Worm (Caenorhabditis elegans) whole organism, L3 larva: Measurements from ENCODE around the gene K09C6.9.
A peak's percentile ranks its signal among the peaks of the same experiment; 100 is the strongest.

Source experiments
- ZK546.5 ChIP-seq: sonication (generic microtip); optimal IDR thresholded peaks from 2 replicates; lab custom pipeline; 2017; ENCODE audit warnings: missing biosample characterization, missing genetic modification characterization
- ama-1 ChIP-seq: fragments of 150-350 bp; optimal IDR thresholded peaks from 2 replicates; lab custom pipeline; 2018
- ceh-16 ChIP-seq: sonication (generic microtip); optimal IDR thresholded peaks from 2 replicates; lab custom pipeline; 2017; ENCODE audit warnings: missing biosample characterization, missing genetic modification characterization
- ceh-28 ChIP-seq: fragments of 150-350 bp; optimal IDR thresholded peaks from 2 replicates; lab custom pipeline; 2014; ENCODE audit warnings: missing biosample characterization, missing genetic modification reagents, missing genetic modification characterization
- ceh-82 ChIP-seq: fragments of 150-350 bp; optimal IDR thresholded peaks from 2 replicates; lab custom pipeline; 2014; ENCODE audit warnings: missing biosample characterization, missing genetic modification characterization
- egl-27 ChIP-seq: sonication (generic microtip); optimal IDR thresholded peaks from 4 replicates; lab custom pipeline; 2017; ENCODE audit warnings: missing biosample characterization, missing genetic modification reagents, missing genetic modification characterization
- egl-5 ChIP-seq: fragments of 150-350 bp; optimal IDR thresholded peaks from 2 replicates; lab custom pipeline; 2017; ENCODE audit warnings: missing biosample characterization, missing genetic modification reagents, missing genetic modification characterization, inconsistent platforms
- elt-1 ChIP-seq: fragments of 150-350 bp; optimal IDR thresholded peaks from 2 replicates; lab custom pipeline; 2014; ENCODE audit warnings: missing biosample characterization, missing genetic modification characterization
- elt-3 ChIP-seq, 3 experiments: fragments of 150-350 bp in 1 of 3; sonication (generic microtip) in 2 of 3; optimal IDR thresholded peaks; 2 replicates in 2 of 3; 4 replicates in 1 of 3; lab custom pipeline; 2014 to 2017; ENCODE audit warnings: missing biosample characterization in 3 of 3, missing genetic modification characterization in 3 of 3
- eor-1 ChIP-seq, 2 experiments: fragments of 150-350 bp; optimal IDR thresholded peaks; 2 replicates each; lab custom pipeline; 2014 to 2018; ENCODE audit warnings: missing biosample characterization in 2 of 2, missing genetic modification characterization in 2 of 2
- fkh-10 ChIP-seq: sonication (generic microtip); optimal IDR thresholded peaks from 2 replicates; lab custom pipeline; 2017; ENCODE audit warnings: missing biosample characterization, missing genetic modification reagents, missing genetic modification characterization
- fkh-2 ChIP-seq: fragments of 150-350 bp; optimal IDR thresholded peaks from 2 replicates; lab custom pipeline; 2014; ENCODE audit warnings: missing biosample characterization, missing genetic modification reagents, missing genetic modification characterization
- fos-1 ChIP-seq: fragments of 150-350 bp; optimal IDR thresholded peaks from 2 replicates; lab custom pipeline; 2014; ENCODE audit warnings: missing biosample characterization, missing genetic modification characterization
- hmg-11 ChIP-seq: sonication (generic microtip); optimal IDR thresholded peaks from 2 replicates; lab custom pipeline; 2016; ENCODE audit warnings: missing genetic modification characterization, missing compliant biosample characterization
- lin-15B ChIP-seq: fragments of 150-350 bp; optimal IDR thresholded peaks from 2 replicates; lab custom pipeline; 2014; ENCODE audit warnings: missing biosample characterization, missing genetic modification characterization
- mdl-1 ChIP-seq: fragments of 150-350 bp; optimal IDR thresholded peaks from 2 replicates; lab custom pipeline; 2014; ENCODE audit warnings: missing biosample characterization, missing genetic modification characterization
- mml-1 ChIP-seq: fragments of 150-350 bp; sonication (generic microtip); optimal IDR thresholded peaks from 3 replicates; lab custom pipeline; 2014; ENCODE audit warnings: missing biosample characterization, missing genetic modification characterization
- nfya-1 ChIP-seq: sonication (generic microtip); optimal IDR thresholded peaks from 2 replicates; lab custom pipeline; 2017; ENCODE audit warnings: missing genetic modification characterization, mild to moderate bottlenecking, missing compliant biosample characterization, antibody characterized with exemption, moderate library complexity; ENCODE audit not compliant: insufficient read depth
- nhr-11 ChIP-seq: fragments of 150-350 bp; optimal IDR thresholded peaks from 2 replicates; lab custom pipeline; 2014; ENCODE audit warnings: missing biosample characterization, missing genetic modification characterization
- nhr-23 ChIP-seq: fragments of 150-350 bp; optimal IDR thresholded peaks from 2 replicates; lab custom pipeline; 2014; ENCODE audit warnings: missing biosample characterization, missing genetic modification reagents, missing genetic modification characterization
- nhr-237 ChIP-seq: fragments of 150-350 bp; optimal IDR thresholded peaks from 2 replicates; lab custom pipeline; 2014; ENCODE audit warnings: missing biosample characterization, missing genetic modification characterization
- nhr-25 ChIP-seq: sonication (generic microtip); optimal IDR thresholded peaks from 2 replicates; lab custom pipeline; 2017; ENCODE audit warnings: missing biosample characterization, missing genetic modification characterization
- nhr-28 ChIP-seq: fragments of 150-350 bp; optimal IDR thresholded peaks from 2 replicates; lab custom pipeline; 2014; ENCODE audit warnings: missing biosample characterization, missing genetic modification characterization
- nhr-43 ChIP-seq: sonication (generic microtip); optimal IDR thresholded peaks from 2 replicates; lab custom pipeline; 2016; ENCODE audit warnings: mild to moderate bottlenecking, missing genetic modification characterization, missing compliant biosample characterization; ENCODE audit not compliant: poor library complexity, severe bottlenecking
- nhr-67 ChIP-seq: fragments of 150-350 bp; optimal IDR thresholded peaks from 2 replicates; lab custom pipeline; 2014; ENCODE audit warnings: missing biosample characterization, missing genetic modification characterization
- nhr-76 ChIP-seq: fragments of 150-350 bp; sonication (generic microtip); optimal IDR thresholded peaks from 5 replicates; lab custom pipeline; 2014; ENCODE audit warnings: missing biosample characterization, missing genetic modification characterization
- nhr-77 ChIP-seq: fragments of 150-350 bp; optimal IDR thresholded peaks from 2 replicates; lab custom pipeline; 2014; ENCODE audit warnings: missing biosample characterization, missing genetic modification characterization
- sea-2 ChIP-seq: fragments of 150-350 bp; sonication (generic microtip); optimal IDR thresholded peaks from 4 replicates; lab custom pipeline; 2014; ENCODE audit warnings: missing biosample characterization, missing genetic modification reagents, missing genetic modification characterization
- skn-1 ChIP-seq: fragments of 150-350 bp; optimal IDR thresholded peaks from 2 replicates; lab custom pipeline; 2014; ENCODE audit warnings: missing biosample characterization, missing genetic modification characterization
- snpc-4 ChIP-seq: fragments of 150-350 bp; optimal IDR thresholded peaks from 2 replicates; lab custom pipeline; 2014; ENCODE audit warnings: missing biosample characterization, missing genetic modification characterization
- tbx-2 ChIP-seq: sonication (generic microtip); optimal IDR thresholded peaks from 2 replicates; lab custom pipeline; 2016; ENCODE audit warnings: mild to moderate bottlenecking, missing genetic modification characterization, missing compliant biosample characterization
- unc-39 ChIP-seq: sonication (generic microtip); optimal IDR thresholded peaks from 4 replicates; lab custom pipeline; 2017; ENCODE audit warnings: missing biosample characterization, missing genetic modification characterization
- zag-1 ChIP-seq: fragments of 150-350 bp; optimal IDR thresholded peaks from 2 replicates; lab custom pipeline; 2014; ENCODE audit warnings: missing biosample characterization, missing genetic modification characterization
- ztf-4 ChIP-seq: fragments of 150-350 bp; optimal IDR thresholded peaks from 2 replicates; lab custom pipeline; 2014; ENCODE audit warnings: missing biosample characterization, missing genetic modification characterization

K09C6.9 gene

DNA sequence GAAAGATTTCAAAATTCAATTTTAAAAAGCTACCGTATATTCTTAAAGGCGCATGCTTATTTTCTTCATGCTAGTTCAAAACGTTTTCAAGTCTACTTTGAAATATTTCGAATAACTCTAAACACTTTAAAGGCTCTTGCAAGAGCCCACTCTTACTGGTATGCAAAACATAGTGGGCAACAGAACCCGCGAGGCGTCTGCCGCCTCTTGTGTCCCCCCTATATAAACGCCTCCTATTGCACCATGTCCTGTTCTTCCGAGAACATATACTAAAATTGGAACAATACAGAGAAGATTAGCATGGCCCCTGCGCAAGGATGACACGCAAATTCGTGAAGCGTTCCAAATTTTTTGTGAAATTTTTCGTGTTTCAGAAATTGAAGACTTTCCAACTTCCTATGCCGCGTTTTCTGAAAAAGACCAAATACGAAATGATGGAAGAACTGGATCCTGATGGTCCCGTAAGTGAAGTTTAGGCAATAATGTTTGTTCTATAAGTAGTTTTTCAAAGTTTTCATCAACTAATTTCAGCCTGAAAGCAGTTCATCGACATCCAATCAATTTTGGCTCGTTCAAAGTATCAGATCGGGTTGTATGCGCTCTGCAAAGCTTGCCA is 4.1 kb upstream of the K09C6.9 start:
- TF ChIP-seq ztf-4 (tag; lab: Kevin White, UChicago) (no peak), skn-1 (no peak), ceh-28 (no peak), ZK546.5 (tag; lab: Kevin White, UChicago) (no peak), snpc-4 (tag; lab: Kevin White, UChicago) (peak; percentile 84)

DNA sequence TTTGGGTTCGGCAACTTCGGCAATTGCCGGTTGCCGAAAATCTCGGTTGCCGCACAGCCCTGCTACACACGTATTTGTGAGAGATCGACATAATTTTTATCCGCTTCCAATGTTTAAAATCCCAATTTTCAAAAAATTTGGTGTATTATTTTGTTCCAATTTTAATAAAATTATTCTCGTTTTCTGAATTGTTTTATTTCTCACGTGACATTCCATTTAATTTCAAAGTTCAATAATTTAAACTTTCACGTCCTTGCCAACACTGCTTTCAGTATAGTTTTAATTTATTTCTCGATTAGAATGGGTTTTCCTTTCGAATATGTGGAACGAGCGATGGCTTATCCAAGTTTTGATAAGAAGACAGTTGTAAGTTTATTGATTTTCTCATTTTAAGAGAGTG is 1.7 kb upstream of the K09C6.9 start, which contains the start of gene K09C6.2:
K09C6.2 (plus strand) TSS at position 301 of the 400 bp plus-strand sequence.
- TF ChIP-seq elt-1 (tag; lab: Kevin White, UChicago): no peak
- TF ChIP-seq sea-2: no peak
- no peak for TF ChIP-seq ZK546.5 (tag; lab: Kevin White, UChicago)
- TF ChIP-seq zag-1 (tag; lab: Kevin White, UChicago): no peak
- TF ChIP-seq nhr-11: no peak
- TF ChIP-seq nhr-25 (tag; lab: Kevin White, UChicago): no peak
- no peak for TF ChIP-seq ama-1 (lab: Kevin White, UChicago)
- TF ChIP-seq nhr-28 (tag; lab: Kevin White, UChicago): no peak
- no peak for TF ChIP-seq nhr-67 (tag; lab: Kevin White, UChicago)
- TF ChIP-seq eor-1 (tag; optimal IDR thresholded peaks at IDR 0.05; lab: Kevin White, UChicago): no peak
- no peak for TF ChIP-seq ztf-4 (tag; lab: Kevin White, UChicago)
- TF ChIP-seq egl-5: no peak
- no peak for TF ChIP-seq unc-39 (tag; lab: Kevin White, UChicago)

DNA sequence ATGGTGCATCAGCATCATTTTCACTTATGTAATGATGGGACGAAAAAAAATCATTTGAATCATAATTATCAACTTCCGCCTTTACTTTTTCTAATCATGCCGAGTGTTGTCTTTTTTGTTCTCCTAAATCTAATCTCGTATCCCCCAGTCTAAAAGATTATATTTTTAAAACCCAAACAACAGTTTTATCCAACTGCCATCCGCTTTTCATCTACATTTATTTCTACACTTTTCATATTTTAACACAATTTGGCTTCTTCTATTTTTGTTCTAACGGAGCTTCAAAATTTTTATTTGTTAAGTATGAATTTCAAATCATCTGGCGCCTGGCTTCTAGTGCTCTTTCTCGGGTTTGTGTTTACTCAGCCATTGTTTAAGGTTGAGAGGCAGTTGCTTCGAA is 2.7 kb downstream of the K09C6.9 start, which contains the start of gene K09C6.3:
K09C6.3 (plus strand) TSS at position 301 of the 400 bp plus-strand sequence.
- TF ChIP-seq nhr-237 (tag; lab: Kevin White, UChicago) (no peak), nhr-76 (no peak), hmg-11 (no peak), lin-15B (tag; lab: Kevin White, UChicago) (no peak), unc-39 (tag; lab: Kevin White, UChicago) (no peak), nhr-43 (tag; lab: Kevin White, UChicago) (no peak), fos-1 (tag; lab: Kevin White, UChicago) (no peak), nhr-23 (no peak), zag-1 (tag; lab: Kevin White, UChicago) (no peak), ceh-82 (tag; lab: Kevin White, UChicago) (no peak), nhr-77 (tag; lab: Kevin White, UChicago) (no peak)

DNA sequence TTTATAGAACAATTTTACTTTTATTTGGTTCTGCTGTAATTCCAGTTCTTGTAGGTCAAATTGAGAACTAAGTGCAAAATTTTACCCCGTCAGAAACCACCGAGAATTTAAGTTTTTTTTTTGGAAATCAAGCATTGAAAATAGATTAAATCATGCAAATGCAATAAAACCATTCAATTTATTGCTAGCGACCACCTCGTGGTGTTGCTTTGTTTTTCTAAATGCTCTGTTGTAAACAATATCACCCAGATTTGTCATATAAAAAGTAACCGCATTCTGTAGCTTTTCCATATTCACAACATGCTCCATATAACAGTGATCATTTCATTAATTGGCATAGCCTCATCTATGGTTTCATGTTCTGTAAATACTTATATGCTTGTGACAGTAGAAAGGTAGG is 5.4 kb downstream of the K09C6.9 start, which contains the start of gene srbc-12:
srbc-12 (plus strand) TSS at position 301 of the 400 bp plus-strand sequence.
- TF ChIP-seq egl-27 (tag; lab: Kevin White, UChicago): no peak
- no peak for TF ChIP-seq snpc-4 (tag; lab: Kevin White, UChicago)
- no peak for TF ChIP-seq nhr-76
- TF ChIP-seq nhr-11: no peak
- no peak for TF ChIP-seq ceh-16 (tag; lab: Kevin White, UChicago)
- TF ChIP-seq hmg-11: no peak
- TF ChIP-seq nhr-67 (tag; lab: Kevin White, UChicago): no peak
- TF ChIP-seq elt-3 (tag; optimal IDR thresholded peaks at IDR 0.05; lab: Kevin White, UChicago): no peak
- no peak for TF ChIP-seq fkh-10
- no peak for TF ChIP-seq nhr-43 (tag; lab: Kevin White, UChicago)
- no peak for TF ChIP-seq zag-1 (tag; lab: Kevin White, UChicago)
- TF ChIP-seq elt-1 (tag; lab: Kevin White, UChicago): no peak
- no peak for TF ChIP-seq nhr-23

DNA sequence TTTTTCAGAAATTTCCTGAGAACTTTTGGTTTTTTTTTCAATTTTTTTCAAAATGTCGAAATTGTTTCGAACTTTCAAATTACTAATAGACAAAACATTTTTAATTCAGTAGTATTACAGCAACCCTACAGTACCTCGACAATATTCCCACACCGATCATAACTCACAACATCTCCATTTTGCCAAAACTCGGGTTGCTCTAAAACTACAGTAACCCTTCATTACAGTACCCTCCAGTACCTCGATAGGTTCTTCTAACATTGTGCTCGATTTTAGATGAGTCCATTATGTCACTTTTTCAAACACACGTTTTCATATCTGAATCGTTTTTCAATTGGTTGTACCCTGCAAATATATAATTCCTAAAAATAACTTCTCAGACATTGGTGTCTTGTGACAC is 5.8 kb downstream of the K09C6.9 start:
- TF ChIP-seq ceh-28: no peak
- no peak for TF ChIP-seq mdl-1 (tag; lab: Kevin White, UChicago)
- no peak for TF ChIP-seq mml-1
- no peak for TF ChIP-seq egl-27 (tag; lab: Kevin White, UChicago)
- no peak for TF ChIP-seq elt-1 (tag; lab: Kevin White, UChicago)
- TF ChIP-seq ceh-82 (tag; lab: Kevin White, UChicago): no peak
- TF ChIP-seq ceh-16 (tag; lab: Kevin White, UChicago): no peak
- TF ChIP-seq nfya-1 (tag; lab: Kevin White, UChicago): no peak
- no peak for TF ChIP-seq nhr-11
- TF ChIP-seq fkh-2: no peak
- no peak for TF ChIP-seq fos-1 (tag; lab: Kevin White, UChicago)
- TF ChIP-seq unc-39 (tag; lab: Kevin White, UChicago): no peak
- no peak for TF ChIP-seq tbx-2 (tag; lab: Kevin White, UChicago)
- no peak for TF ChIP-seq ama-1 (lab: Kevin White, UChicago)
